Fruit fly (Drosophila melanogaster) whole organism, prepupa: ENCODE results near the gene yellow-e2.
A peak's percentile ranks its signal among the peaks of the same experiment; 100 is the strongest.

Experiments used
- CG1621 ChIP-seq: fragments of 200-800 bp; sonication (Bioruptor generic); optimal IDR thresholded peaks from 3 replicates; lab custom pipeline; 2018; ENCODE audit warnings: missing biosample characterization, mild to moderate bottlenecking, missing genetic modification characterization
- CG34406 ChIP-seq: fragments of 200-800 bp; sonication (Bioruptor generic); optimal IDR thresholded peaks from 3 replicates; lab custom pipeline; 2016; ENCODE audit warnings: missing biosample characterization, missing genetic modification characterization
- CG3919 ChIP-seq: fragments of 200-800 bp; sonication (Bioruptor generic); optimal IDR thresholded peaks from 3 replicates; lab custom pipeline; 2016; ENCODE audit warnings: missing biosample characterization, missing genetic modification characterization
- CG6163 ChIP-seq: fragments of 200-800 bp; sonication (Bioruptor generic); IDR thresholded peaks from 3 replicates; pipeline ENCODE4 v1.3.6; 2022; ENCODE audit warnings: missing biosample characterization, missing genetic modification characterization
- CG6808 ChIP-seq: fragments of 200-800 bp; sonication (Bioruptor generic); optimal IDR thresholded peaks from 3 replicates; lab custom pipeline; 2017; ENCODE audit warnings: missing biosample characterization, missing genetic modification characterization, mild to moderate bottlenecking, moderate library complexity, missing genetic modification reagents
- CG8319 ChIP-seq: fragments of 200-800 bp; sonication (Bioruptor generic); optimal IDR thresholded peaks from 3 replicates; lab custom pipeline; 2016; ENCODE audit warnings: missing biosample characterization, missing genetic modification characterization
- Eip78C ChIP-seq: fragments of 200-800 bp; sonication (Bioruptor generic); peaks from one replicate; lab custom pipeline; 2016; ENCODE audit warnings: missing biosample characterization, missing genetic modification characterization
- Hr38 ChIP-seq: sonication (Bioruptor generic); optimal IDR thresholded peaks from 2 replicates; lab custom pipeline; 2016; ENCODE audit warnings: missing biosample characterization, missing genetic modification characterization
- Hr39 ChIP-seq: fragments of 200-800 bp; sonication (Bioruptor generic); optimal IDR thresholded peaks from 2 replicates; lab custom pipeline; 2016; ENCODE audit warnings: missing biosample characterization, missing genetic modification characterization
- Hr4 ChIP-seq: fragments of 200-800 bp; sonication (Bioruptor generic); optimal IDR thresholded peaks from 3 replicates; lab custom pipeline; 2016; ENCODE audit warnings: missing biosample characterization, missing genetic modification characterization
- Met ChIP-seq: fragments of 200-800 bp; sonication (Bioruptor generic); optimal IDR thresholded peaks from 3 replicates; lab custom pipeline; 2016; ENCODE audit warnings: missing biosample characterization, missing genetic modification characterization
- OdsH ChIP-seq: fragments of 200-800 bp; sonication (Bioruptor generic); optimal IDR thresholded peaks from 3 replicates; lab custom pipeline; 2016; ENCODE audit warnings: missing biosample characterization, missing genetic modification characterization
- Sox102F ChIP-seq: fragments of 200-800 bp; sonication (Bioruptor generic); optimal IDR thresholded peaks from 2 replicates; lab custom pipeline; 2016; ENCODE audit warnings: missing biosample characterization, mild to moderate bottlenecking, missing genetic modification characterization
- Sox14 ChIP-seq: fragments of 200-800 bp; sonication (Bioruptor generic); optimal IDR thresholded peaks from 3 replicates; lab custom pipeline; 2016; ENCODE audit warnings: missing biosample characterization, missing genetic modification characterization
- Sox15 ChIP-seq: fragments of 200-800 bp; sonication (Bioruptor generic); optimal IDR thresholded peaks from 3 replicates; lab custom pipeline; 2016; ENCODE audit warnings: missing biosample characterization, missing genetic modification characterization
- achi ChIP-seq: fragments of 200-800 bp; sonication (Bioruptor generic); optimal IDR thresholded peaks from 3 replicates; lab custom pipeline; 2016; ENCODE audit warnings: missing biosample characterization, missing genetic modification characterization
- dac ChIP-seq: fragments of 200-800 bp; sonication (Bioruptor generic); optimal IDR thresholded peaks from 2 replicates; lab custom pipeline; 2017; ENCODE audit warnings: missing biosample characterization, mild to moderate bottlenecking, missing genetic modification characterization
- eg ChIP-seq: fragments of 200-800 bp; sonication (Bioruptor generic); IDR thresholded peaks from 3 replicates; pipeline ENCODE4 v1.3.6; 2022; ENCODE audit warnings: missing biosample characterization, missing genetic modification characterization
- fd85E ChIP-seq: fragments of 200-800 bp; sonication (Bioruptor generic); optimal IDR thresholded peaks from 3 replicates; lab custom pipeline; 2016; ENCODE audit warnings: missing biosample characterization, missing genetic modification characterization
- net ChIP-seq: fragments of 200-800 bp; sonication (Bioruptor generic); optimal IDR thresholded peaks from 3 replicates; lab custom pipeline; 2016; ENCODE audit warnings: missing biosample characterization, missing genetic modification characterization
- ss ChIP-seq, 2 experiments: fragments of 200-800 bp; sonication (Bioruptor generic); optimal IDR thresholded peaks; 2 replicates in 1 of 2; 3 replicates in 1 of 2; lab custom pipeline; 2017 to 2018; ENCODE audit warnings: mild to moderate bottlenecking in 2 of 2, missing biosample characterization in 2 of 2, missing genetic modification characterization in 2 of 2, moderate library complexity in 1 of 2
- svp ChIP-seq: fragments of 200-800 bp; sonication (Bioruptor generic); peaks from one replicate; lab custom pipeline; 2016; ENCODE audit warnings: missing biosample characterization, missing genetic modification characterization
- vri ChIP-seq: fragments of 200-800 bp; sonication (Bioruptor generic); optimal IDR thresholded peaks from 3 replicates; lab custom pipeline; 2016; ENCODE audit warnings: missing biosample characterization, mild to moderate bottlenecking, missing genetic modification characterization

yellow-e2 gene

dm6 chr3R:13360108-13360507, 46.7 kb downstream of the yellow-e2 start:
- TF ChIP-seq CG1621 (tag; lab: Kevin White, UChicago) (peak; percentile 24), achi (GFP tag; lab: Kevin White, UChicago) (no peak), Eip78C (GFP tag; lab: Kevin White, UChicago) (peak; percentile 49), Sox102F (GFP tag; lab: Kevin White, UChicago) (peak; percentile 22), CG3919 (GFP tag; lab: Kevin White, UChicago) (peak; percentile 51), CG6808 (GFP tag; lab: Kevin White, UChicago) (no peak), ss (GFP tag; optimal IDR thresholded peaks at IDR 0.05; lab: Kevin White, UChicago) (no peak), Met (GFP tag; lab: Kevin White, UChicago) (peak; percentile 23), net (GFP tag; lab: Kevin White, UChicago) (peak; percentile 18), CG6163 (GFP tag; lab: Robert Waterston, UW) (0 out of 3 replicates have a peak, but pooled peaks have one; percentile 37)

dm6 chr3R:13356960-13357359, 49.8 kb downstream of the yellow-e2 start:
- TF ChIP-seq fd85E, result no peak
- TF ChIP-seq Hr4, result no peak
- no peak for TF ChIP-seq svp
- TF ChIP-seq Met (GFP tag; lab: Kevin White, UChicago), result no peak
- no peak for TF ChIP-seq dac
- TF ChIP-seq eg, result no peak
- no peak for TF ChIP-seq CG34406 (GFP tag; lab: Kevin White, UChicago)
- no peak for TF ChIP-seq Hr38 (GFP tag; lab: Kevin White, UChicago)
- TF ChIP-seq Sox14 (GFP tag; lab: Kevin White, UChicago), result no peak
- TF ChIP-seq CG8319 (GFP tag; lab: Kevin White, UChicago), result no peak
- no peak for TF ChIP-seq Sox15 (GFP tag; lab: Kevin White, UChicago)
- TF ChIP-seq Sox102F (GFP tag; lab: Kevin White, UChicago), result no peak
- no peak for TF ChIP-seq Hr39 (GFP tag; lab: Kevin White, UChicago)
- no peak for TF ChIP-seq vri (GFP tag; lab: Kevin White, UChicago)
- TF ChIP-seq OdsH (GFP tag; lab: Kevin White, UChicago), result no peak
- TF ChIP-seq, all 60 proteins: peak for 0
